Fruit fly (Drosophila melanogaster): ENCODE data around the gene TpnC73F.
A peak's percentile ranks its signal among the peaks of the same experiment; 100 is the strongest.

The TpnC73F gene

dm6 chr3L:17007041-17007471 lies 38.8 kb upstream of the TpnC73F start (continued):
- TF ChIP-seq zen2 (GFP tag; IDR thresholded peaks at IDR 0.05; ENCODE audit: partially characterized antibody) (no peak), H2.0 (GFP tag; IDR thresholded peaks at IDR 0.05) (peak; percentile 26; the same call in 1 of the 2 replicates), cato (GFP tag; optimal IDR thresholded peaks at IDR 0.05; ENCODE audit: borderline replicate concordance) (no peak), wor (GFP tag; IDR thresholded peaks at IDR 0.05) (no peak), gcm (GFP tag; optimal IDR thresholded peaks at IDR 0.05) (no peak), Drgx (GFP tag; IDR thresholded peaks at IDR 0.05) (peak; percentile 56; the same call in 1 of the 2 replicates), Med (GFP tag) (peak; percentile 59), Nf-YB (GFP tag; optimal IDR thresholded peaks at IDR 0.05) (no peak), dm (GFP tag; optimal IDR thresholded peaks at IDR 0.05) (no peak), mirr (GFP tag; optimal IDR thresholded peaks at IDR 0.05) (peak; percentile 72), Oaz (GFP tag; IDR thresholded peaks at IDR 0.05) (no peak), vfl (GFP tag; optimal IDR thresholded peaks at IDR 0.05) (no peak), bab2 (GFP tag; optimal IDR thresholded peaks at IDR 0.05) (no peak), CG1832 (GFP tag; optimal IDR thresholded peaks at IDR 0.05) (no peak), D19A (tag; optimal IDR thresholded peaks at IDR 0.05) (peak; percentile 13), onecut (GFP tag; IDR thresholded peaks at IDR 0.05) (no peak), CG12236 (GFP tag; optimal IDR thresholded peaks at IDR 0.05) (no peak), MTF-1 (GFP tag; optimal IDR thresholded peaks at IDR 0.05; ENCODE audit: borderline replicate concordance) (no peak), ac (GFP tag; optimal IDR thresholded peaks at IDR 0.05) (no peak), ftz-f1 (GFP tag; optimal IDR thresholded peaks at IDR 0.05) (no peak), C15 (GFP tag; IDR thresholded peaks at IDR 0.05) (no peak), oc (tag; optimal IDR thresholded peaks at IDR 0.05) (no peak), exex (tag; optimal IDR thresholded peaks at IDR 0.05) (peak; percentile 28), h (optimal IDR thresholded peaks at IDR 0.05) (no peak), HmgZ (tag; optimal IDR thresholded peaks at IDR 0.05) (peak; percentile 2), CG10959 (GFP tag; IDR thresholded peaks at IDR 0.05) (no peak), Dbx (GFP tag; IDR thresholded peaks at IDR 0.05) (no peak), cas (GFP tag; IDR thresholded peaks at IDR 0.05) (no peak), grau (tag; optimal IDR thresholded peaks at IDR 0.05) (peak; percentile 46), corto (GFP tag; optimal IDR thresholded peaks at IDR 0.05) (no peak), CG9817 (tag; optimal IDR thresholded peaks at IDR 0.05) (peak; percentile 35), CG18262 (tag; optimal IDR thresholded peaks at IDR 0.05) (peak; percentile 28), CG11504 (tag; optimal IDR thresholded peaks at IDR 0.05) (peak; percentile 36), CG30403 (GFP tag; optimal IDR thresholded peaks at IDR 0.05) (peak; percentile 23), CrebB (tag; optimal IDR thresholded peaks at IDR 0.05) (no peak), dmrt11E (tag; optimal IDR thresholded peaks at IDR 0.05) (no peak), CG13424 (tag; optimal IDR thresholded peaks at IDR 0.05) (peak; percentile 23), caup (GFP tag; optimal IDR thresholded peaks at IDR 0.05; ENCODE audit: severe bottlenecking) (peak; percentile 2), CG1647 (GFP tag; optimal IDR thresholded peaks at IDR 0.05) (peak; percentile 7), CG12769 (tag; optimal IDR thresholded peaks at IDR 0.05) (peak; percentile 31), Dref (GFP tag; IDR thresholded peaks at IDR 0.05) (no peak), CG8765 (GFP tag; IDR thresholded peaks at IDR 0.05) (no peak), jumu (GFP tag; optimal IDR thresholded peaks at IDR 0.05) (no peak), Rfx (GFP tag; IDR thresholded peaks at IDR 0.05) (peak; percentile 69)
